Fruit fly (Drosophila melanogaster) whole organism, embryonic: Measurements from ENCODE around the gene Bfc.

Source experiments
- Awh ChIP-seq: fragments of 200-800 bp; sonication (Bioruptor generic); IDR thresholded peaks from 2 replicates; pipeline ENCODE4, ENCODE4 v1.3.6; 2022; ENCODE audit warnings: missing biosample characterization, missing genetic modification characterization
- Bdp1 ChIP-seq: fragments of 200-800 bp; sonication (Bioruptor generic); optimal IDR thresholded peaks from 3 replicates; lab custom pipeline; 2016; ENCODE audit warnings: missing biosample characterization, missing genetic modification characterization
- C15 ChIP-seq: fragments of 200-800 bp; sonication (Bioruptor generic); IDR thresholded peaks from 3 replicates; pipeline ENCODE4 v1.3.6; 2022; ENCODE audit warnings: missing biosample characterization, missing genetic modification characterization
- CG10147 ChIP-seq: fragments of 200-800 bp; sonication (Bioruptor generic); optimal IDR thresholded peaks from 2 replicates; lab custom pipeline; 2019; ENCODE audit warnings: missing biosample characterization, mild to moderate bottlenecking, missing genetic modification characterization, moderate library complexity
- CG10462 ChIP-seq: fragments of 200-800 bp; sonication (Bioruptor generic); optimal IDR thresholded peaks from 2 replicates; lab custom pipeline; 2016; ENCODE audit warnings: missing biosample characterization, missing genetic modification characterization
- CG12155 ChIP-seq: fragments of 200-800 bp; sonication (Bioruptor generic); optimal IDR thresholded peaks from 3 replicates; lab custom pipeline; 2016; ENCODE audit warnings: missing biosample characterization, missing genetic modification characterization
- CG1233 ChIP-seq: fragments of 200-800 bp; sonication (Bioruptor generic); optimal IDR thresholded peaks from 4 replicates; lab custom pipeline; 2018; ENCODE audit warnings: missing biosample characterization, mild to moderate bottlenecking, missing genetic modification characterization
- CG12744 ChIP-seq: fragments of 200-800 bp; sonication (Bioruptor generic); optimal IDR thresholded peaks from 2 replicates; lab custom pipeline; 2016; ENCODE audit warnings: missing biosample characterization, missing genetic modification characterization
- CG12769 ChIP-seq: fragments of 200-800 bp; sonication (Bioruptor generic); optimal IDR thresholded peaks from 2 replicates; lab custom pipeline; 2019; ENCODE audit warnings: missing biosample characterization, mild to moderate bottlenecking, missing genetic modification characterization, moderate library complexity
- CG14014 ChIP-seq: fragments of 200-800 bp; sonication (Bioruptor generic); IDR thresholded peaks from 2 replicates; pipeline ENCODE4 v1.3.6; 2022; ENCODE audit warnings: missing biosample characterization, missing genetic modification characterization
- CG15696 ChIP-seq: fragments of 200-800 bp; sonication (Bioruptor generic); optimal IDR thresholded peaks from 2 replicates; lab custom pipeline; 2019; ENCODE audit warnings: missing biosample characterization, mild to moderate bottlenecking, missing genetic modification characterization, moderate library complexity
- CG2202 ChIP-seq: fragments of 200-800 bp; sonication (Bioruptor generic); optimal IDR thresholded peaks from 2 replicates; lab custom pipeline; 2018; ENCODE audit warnings: missing biosample characterization, mild to moderate bottlenecking, missing genetic modification characterization
- CG34224 ChIP-seq: fragments of 200-800 bp; sonication (Bioruptor generic); IDR thresholded peaks from 3 replicates; pipeline ENCODE4 v1.3.6; 2022; ENCODE audit warnings: missing biosample characterization, missing genetic modification characterization; ENCODE audit not compliant: partially characterized antibody
- CG4854 ChIP-seq: fragments of 200-800 bp; sonication (Bioruptor generic); optimal IDR thresholded peaks from 2 replicates; lab custom pipeline; 2016; ENCODE audit warnings: missing biosample characterization, missing genetic modification characterization, inconsistent platforms
- CG5245 ChIP-seq: fragments of 200-800 bp; sonication (Bioruptor generic); optimal IDR thresholded peaks from 3 replicates; lab custom pipeline; 2016; ENCODE audit warnings: missing biosample characterization, missing genetic modification characterization
- CG7928 ChIP-seq: fragments of 200-800 bp; sonication (Bioruptor generic); optimal IDR thresholded peaks from 2 replicates; lab custom pipeline; 2017; ENCODE audit warnings: missing biosample characterization, mild to moderate bottlenecking, missing genetic modification characterization
- CG8281 ChIP-seq: fragments of 200-800 bp; sonication (Bioruptor generic); optimal IDR thresholded peaks from 2 replicates; lab custom pipeline; 2018; ENCODE audit warnings: missing biosample characterization, mild to moderate bottlenecking, missing genetic modification characterization, moderate library complexity
- CG8944 ChIP-seq: fragments of 200-800 bp; sonication (Bioruptor generic); optimal IDR thresholded peaks from 3 replicates; lab custom pipeline; 2016; ENCODE audit warnings: missing biosample characterization, missing genetic modification characterization
- CG9437 ChIP-seq: fragments of 200-800 bp; sonication (Bioruptor generic); optimal IDR thresholded peaks from 2 replicates; lab custom pipeline; 2018; ENCODE audit warnings: missing biosample characterization, mild to moderate bottlenecking, missing genetic modification characterization
- D ChIP-seq, 2 experiments: fragments of 200-800 bp in 1 of 2; fragments of >200 bp in 1 of 2; sonication (Bioruptor generic) in 1 of 2; optimal IDR thresholded peaks; 2 replicates in 1 of 2; 3 replicates in 1 of 2; lab custom pipeline; 2017; ENCODE audit warnings: mild to moderate bottlenecking in 1 of 2, missing biosample characterization in 1 of 2, missing genetic modification characterization in 1 of 2, missing genetic modification reagents in 1 of 2
- Dll ChIP-seq: fragments of 200-800 bp; sonication (Bioruptor generic); IDR thresholded peaks from 4 replicates; pipeline ENCODE4 v1.3.6; 2022; ENCODE audit warnings: missing biosample characterization, missing genetic modification characterization; ENCODE audit not compliant: partially characterized antibody
- E2f2 ChIP-seq: fragments of 200-800 bp; sonication (Bioruptor generic); IDR thresholded peaks from 2 replicates; pipeline ENCODE4 v1.3.6; 2022; ENCODE audit warnings: missing biosample characterization, missing genetic modification characterization
- Ets65A ChIP-seq: fragments of 200-800 bp; sonication (Bioruptor generic); peaks from one replicate; lab custom pipeline; 2016; ENCODE audit warnings: missing biosample characterization, missing genetic modification characterization
- Hr78 ChIP-seq, 2 experiments: fragments of 200-800 bp in 1 of 2; fragments of >200 bp in 1 of 2; sonication (Bioruptor generic) in 1 of 2; optimal IDR thresholded peaks; 2 replicates each; lab custom pipeline; 2017 to 2019; ENCODE audit warnings: missing biosample characterization in 2 of 2, missing genetic modification characterization in 2 of 2, mild to moderate bottlenecking in 1 of 2, moderate library complexity in 1 of 2
- MBD-R2 ChIP-seq: fragments of 200-800 bp; sonication (Bioruptor generic); IDR thresholded peaks from 2 replicates; pipeline ENCODE4 v1.3.6; 2022; ENCODE audit warnings: missing biosample characterization, missing genetic modification characterization
- Mrtf ChIP-seq: fragments of 200-800 bp; sonication (Bioruptor generic); IDR thresholded peaks from 3 replicates; pipeline ENCODE4 v1.3.6; 2022; ENCODE audit warnings: missing biosample characterization, missing genetic modification characterization
- Myb ChIP-seq: fragments of 200-800 bp; sonication (Bioruptor generic); optimal IDR thresholded peaks from 2 replicates; lab custom pipeline; 2016; ENCODE audit warnings: missing biosample characterization, missing genetic modification characterization
- NFAT ChIP-seq: fragments of 200-800 bp; sonication (Bioruptor generic); IDR thresholded peaks from 2 replicates; pipeline ENCODE4 v1.3.6; 2022; ENCODE audit warnings: missing biosample characterization, missing genetic modification characterization
- Rfx ChIP-seq: fragments of 200-800 bp; sonication (Bioruptor generic); IDR thresholded peaks from 2 replicates; pipeline ENCODE4 v1.3.6; 2022; ENCODE audit warnings: missing biosample characterization, missing genetic modification characterization
- Rx ChIP-seq: fragments of 200-800 bp; sonication (Bioruptor generic); IDR thresholded peaks from 2 replicates; pipeline ENCODE4 v1.3.6; 2022; ENCODE audit warnings: missing biosample characterization, missing genetic modification characterization
- Six4 ChIP-seq: fragments of 200-800 bp; sonication (Bioruptor generic); optimal IDR thresholded peaks from 2 replicates; lab custom pipeline; 2016; ENCODE audit warnings: missing biosample characterization, missing genetic modification characterization
- Spps ChIP-seq: fragments of 200-800 bp; sonication (Bioruptor generic); optimal IDR thresholded peaks from 2 replicates; lab custom pipeline; 2018; ENCODE audit warnings: missing biosample characterization, mild to moderate bottlenecking, missing genetic modification characterization
- al ChIP-seq: fragments of 200-800 bp; sonication (Bioruptor generic); IDR thresholded peaks from 2 replicates; pipeline ENCODE4 v1.3.6; 2022; ENCODE audit warnings: missing biosample characterization, missing genetic modification characterization
- ase ChIP-seq: fragments of 200-800 bp; sonication (Bioruptor generic); IDR thresholded peaks from 3 replicates; pipeline ENCODE4 v1.3.6; 2022; ENCODE audit warnings: missing biosample characterization, missing genetic modification characterization
- bcd ChIP-seq: fragments of 200-800 bp; sonication (Bioruptor generic); optimal IDR thresholded peaks from 2 replicates; lab custom pipeline; 2017; ENCODE audit warnings: missing biosample characterization, mild to moderate bottlenecking, missing genetic modification characterization
- cg ChIP-seq: fragments of 200-800 bp; sonication (Bioruptor generic); optimal IDR thresholded peaks from 3 replicates; lab custom pipeline; 2019; ENCODE audit warnings: missing biosample characterization, mild to moderate bottlenecking, missing genetic modification characterization, moderate library complexity
- ci ChIP-seq: fragments of 200-800 bp; sonication (Bioruptor generic); IDR thresholded peaks from 3 replicates; pipeline ENCODE4 v1.3.6; 2022; ENCODE audit warnings: missing biosample characterization, missing genetic modification characterization
- dimm ChIP-seq: fragments of 200-800 bp; sonication (Bioruptor generic); IDR thresholded peaks from 2 replicates; pipeline ENCODE4 v1.3.6; 2022; ENCODE audit warnings: missing biosample characterization, missing genetic modification characterization
- dm ChIP-seq: fragments of 200-800 bp; sonication (Bioruptor generic); optimal IDR thresholded peaks from 3 replicates; lab custom pipeline; 2016; ENCODE audit warnings: missing biosample characterization, missing genetic modification characterization
- dpn ChIP-seq, 2 experiments: fragments of 200-800 bp; sonication (Bioruptor generic); optimal IDR thresholded peaks; 3 replicates each; lab custom pipeline; 2016; ENCODE audit warnings: missing biosample characterization in 2 of 2, missing genetic modification characterization in 2 of 2
- dysf ChIP-seq: fragments of 200-800 bp; sonication (Bioruptor generic); IDR thresholded peaks from 3 replicates; pipeline ENCODE4 v1.3.6; 2022; ENCODE audit warnings: missing biosample characterization, missing genetic modification characterization
- h ChIP-seq: fragments of >200 bp; optimal IDR thresholded peaks from 2 replicates; lab custom pipeline; 2017
- insv ChIP-seq, 2 experiments: fragments of 200-800 bp; sonication (Bioruptor generic); optimal IDR thresholded peaks; 3 replicates each; lab custom pipeline; 2016 to 2018; ENCODE audit warnings: missing biosample characterization in 2 of 2, missing genetic modification characterization in 2 of 2
- lbe ChIP-seq: fragments of 200-800 bp; sonication (Bioruptor generic); optimal IDR thresholded peaks from 2 replicates; lab custom pipeline; 2016; ENCODE audit warnings: missing biosample characterization, mild to moderate bottlenecking, missing genetic modification characterization
- salm ChIP-seq: fragments of 200-800 bp; sonication (Bioruptor generic); optimal IDR thresholded peaks from 2 replicates; lab custom pipeline; 2018; ENCODE audit warnings: missing biosample characterization, mild to moderate bottlenecking, missing genetic modification characterization
- schlank ChIP-seq: fragments of 200-800 bp; sonication (Bioruptor generic); optimal IDR thresholded peaks from 2 replicates; lab custom pipeline; 2018; ENCODE audit warnings: missing biosample characterization, mild to moderate bottlenecking, missing genetic modification characterization
- so ChIP-seq: fragments of 200-800 bp; sonication (Bioruptor generic); IDR thresholded peaks from 3 replicates; pipeline ENCODE4 v1.3.6; 2022; ENCODE audit warnings: missing biosample characterization, missing genetic modification characterization
- tll ChIP-seq, 2 experiments: fragments of 200-800 bp in 1 of 2; fragments of >200 bp in 1 of 2; sonication (Bioruptor generic) in 1 of 2; optimal IDR thresholded peaks; 2 replicates each; lab custom pipeline; 2017 to 2019; ENCODE audit warnings: missing biosample characterization in 2 of 2, missing genetic modification characterization in 2 of 2, mild to moderate bottlenecking in 1 of 2, moderate library complexity in 1 of 2
- usp ChIP-seq: fragments of >200 bp; optimal IDR thresholded peaks from 2 replicates; lab custom pipeline; 2017; ENCODE audit warnings: missing biosample characterization, missing genetic modification characterization
- wdn ChIP-seq: fragments of 200-800 bp; sonication (Bioruptor generic); IDR thresholded peaks from 2 replicates; pipeline ENCODE4 v1.3.6; 2022; ENCODE audit warnings: missing biosample characterization, missing genetic modification characterization

Gene Bfc

DNA sequence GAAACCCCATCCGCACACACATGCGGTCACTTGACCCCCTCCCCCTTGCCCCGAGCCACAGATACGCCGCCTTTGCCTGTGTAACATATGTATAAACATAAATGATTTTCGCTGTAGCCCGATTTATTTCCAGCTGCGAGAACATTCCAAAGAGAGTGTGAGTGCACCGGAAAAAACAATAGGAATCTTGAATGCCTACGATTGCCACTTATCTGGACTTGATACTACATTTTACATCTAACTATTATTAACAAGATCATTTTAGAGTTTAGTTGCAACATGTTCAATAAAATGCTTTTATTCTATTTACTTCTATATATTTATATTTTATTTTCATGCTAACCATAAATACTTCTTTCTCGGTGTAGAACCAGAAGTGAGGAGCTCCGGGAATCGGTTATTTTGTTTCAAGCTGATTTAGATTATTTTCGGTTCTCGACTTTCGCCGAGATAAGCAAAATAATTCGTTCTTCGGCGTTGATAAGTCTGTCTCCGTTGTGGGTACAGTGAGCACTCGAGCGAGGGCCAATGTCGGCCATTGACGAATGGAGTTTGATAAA, 49.7 kb downstream of the Bfc start (continued):
- TF ChIP-seq Dll (GFP tag; lab: Robert Waterston, UW) (no peak), CG8944 (GFP tag; lab: Kevin White, UChicago) (peak; percentile 5), dysf (GFP tag; lab: Robert Waterston, UW) (peak; percentile 79), CG4854 (GFP tag; lab: Kevin White, UChicago) (peak; percentile 25), CG12744 (GFP tag; lab: Kevin White, UChicago) (no peak), E2f2 (peak; percentile 59), Six4 (GFP tag; lab: Kevin White, UChicago) (peak; percentile 80), Mrtf (GFP tag; lab: Robert Waterston, UW) (peak; percentile 70; the same call in 1 of the 3 replicates), Ets65A (GFP tag; lab: Kevin White, UChicago) (no peak), lbe (peak; percentile 79), Rfx (GFP tag; lab: Robert Waterston, UW) (peak; percentile 77), CG2202 (tag; lab: Kevin White, UChicago) (peak; percentile 71), Bdp1 (GFP tag; lab: Kevin White, UChicago) (peak; percentile 12), CG10147 (GFP tag; lab: Kevin White, UChicago) (peak; percentile 75), C15 (GFP tag; lab: Robert Waterston, UW) (peak; percentile 64; the same call in 1 of the 3 replicates), CG8281 (tag; lab: Kevin White, UChicago) (peak; percentile 59), CG9437 (GFP tag; lab: Kevin White, UChicago) (peak; percentile 68), dm (GFP tag; lab: Kevin White, UChicago) (no peak), Spps (peak; percentile 74), CG12769 (tag; lab: Kevin White, UChicago) (peak; percentile 66), Awh (peak; percentile 51; the same call in 1 of the 2 replicates), Myb (GFP tag; lab: Kevin White, UChicago) (no peak), CG5245 (GFP tag; lab: Kevin White, UChicago) (peak; percentile 77), al (GFP tag; lab: Robert Waterston, UW) (peak; percentile 63), so (no peak; the same call in none of the 3 replicates), ci (GFP tag; lab: Robert Waterston, UW) (peak; percentile 90), insv (GFP tag; optimal IDR thresholded peaks at IDR 0.05; lab: Kevin White, UChicago) (peak in 1 of 2 experiments; percentile 30), Rx (peak; percentile 70), CG12155 (peak; percentile 76), D (optimal IDR thresholded peaks at IDR 0.05; lab: Kevin White, UChicago) (no peak), D (GFP tag; optimal IDR thresholded peaks at IDR 0.05; lab: Kevin White, UChicago) (peak; percentile 87), salm (tag; lab: Kevin White, UChicago) (peak; percentile 72), Hr78 (GFP tag; optimal IDR thresholded peaks at IDR 0.05; lab: Kevin White, UChicago) (peak in 1 of 2 experiments; percentile 70), tll (GFP tag; optimal IDR thresholded peaks at IDR 0.05; lab: Kevin White, UChicago) (no peak), ase (peak; percentile 74; the same call in 2 of the 3 replicates), CG1233 (GFP tag; lab: Kevin White, UChicago) (peak; percentile 72), usp (no peak), h (lab: Kevin White, UChicago) (no peak), wdn (peak; percentile 67), CG34224 (GFP tag; lab: Robert Waterston, UW) (no peak), dpn (GFP tag; optimal IDR thresholded peaks at IDR 0.05; lab: Kevin White, UChicago) (peak; percentile 12 to 81), NFAT (GFP tag; lab: Robert Waterston, UW) (peak; percentile 35; the same call in 1 of the 2 replicates), CG7928 (GFP tag; lab: Kevin White, UChicago) (peak; percentile 50), dimm (GFP tag; lab: Robert Waterston, UW) (no peak), bcd (GFP tag; lab: Kevin White, UChicago) (peak; percentile 79), cg (GFP tag; lab: Kevin White, UChicago) (no peak), schlank (tag; lab: Kevin White, UChicago) (no peak), MBD-R2 (0 out of 2 replicates have a peak, but pooled peaks have one; percentile 46), CG15696 (peak; percentile 86), CG10462 (GFP tag; lab: Kevin White, UChicago) (peak; percentile 57), CG14014 (GFP tag; lab: Robert Waterston, UW) (peak; percentile 71)
